Worm (Caenorhabditis elegans): Measurements from ENCODE around the gene col-147.

col-147 gene

ce11 chrV:9630542-9630941, 2.6 kb downstream of the col-147 start:
- TF ChIP-seq hlh-30 (tag; optimal IDR thresholded peaks at IDR 0.05; ENCODE audit: insufficient read depth) (no peak), ceh-31 (tag; optimal IDR thresholded peaks at IDR 0.05) (no peak), ceh-24 (tag; optimal IDR thresholded peaks at IDR 0.05) (no peak), ceh-6 (GFP tag; optimal IDR thresholded peaks at IDR 0.05) (no peak), nhr-232 (tag; optimal IDR thresholded peaks at IDR 0.05) (no peak), ceh-45 (GFP tag; IDR thresholded peaks at IDR 0.05) (no peak), sox-2 (GFP tag; IDR thresholded peaks at IDR 0.05) (no peak), elt-4 (tag; optimal IDR thresholded peaks at IDR 0.05) (no peak), fax-1 (tag; optimal IDR thresholded peaks at IDR 0.05) (no peak), che-1 (tag; optimal IDR thresholded peaks at IDR 0.05) (no peak), C38D4.7 (GFP tag; optimal IDR thresholded peaks at IDR 0.05) (no peak)

- no peak for TF ChIP-seq npax-4 (tag; optimal IDR thresholded peaks at IDR 0.05)
- no peak for TF ChIP-seq ceh-22 (tag; optimal IDR thresholded peaks at IDR 0.05)
- TF ChIP-seq ceh-14 (tag; optimal IDR thresholded peaks at IDR 0.05) = no peak
- no peak for TF ChIP-seq pros-1 (tag; optimal IDR thresholded peaks at IDR 0.05)
- TF ChIP-seq fkh-10 (GFP tag; optimal IDR thresholded peaks at IDR 0.05) = no peak
- TF ChIP-seq ttx-3 (tag; optimal IDR thresholded peaks at IDR 0.05) = no peak
These were observed 3.5 kb downstream of the col-147 start, which contains the start of gene col-146 for ce11 chrV:9629643-9630042. TSS of gene col-146 (plus strand) at chrV:9629943.

- no peak for TF ChIP-seq sox-4 (tag; optimal IDR thresholded peaks at IDR 0.05)
- no peak for TF ChIP-seq ceh-24 (tag; optimal IDR thresholded peaks at IDR 0.05)
- no peak for TF ChIP-seq ceh-48 (tag; optimal IDR thresholded peaks at IDR 0.05)
- no peak for TF ChIP-seq ceh-31 (tag; optimal IDR thresholded peaks at IDR 0.05)
- no peak for TF ChIP-seq elt-2 (tag; optimal IDR thresholded peaks at IDR 0.05)
- no peak for TF ChIP-seq pag-3 (tag; optimal IDR thresholded peaks at IDR 0.05; ENCODE audit: borderline replicate concordance)
- TF ChIP-seq ceh-45 (GFP tag; IDR thresholded peaks at IDR 0.05) = no peak
- no peak for TF ChIP-seq hlh-30 (tag; optimal IDR thresholded peaks at IDR 0.05; ENCODE audit: insufficient read depth)
- TF ChIP-seq ref-2 (tag; optimal IDR thresholded peaks at IDR 0.05) = no peak
- TF ChIP-seq madf-2 (tag; optimal IDR thresholded peaks at IDR 0.05) = no peak
- no peak for TF ChIP-seq ceh-2 (tag; optimal IDR thresholded peaks at IDR 0.05)
- no peak for TF ChIP-seq pax-1 (tag; optimal IDR thresholded peaks at IDR 0.05)
These were observed 4.0 kb downstream of the col-147 start, which contains the start of gene idpc-3 for ce11 chrV:9629114-9629513. TSS of gene idpc-3 (minus strand) at chrV:9629214.

- TF ChIP-seq F13H6.1 (tag; optimal IDR thresholded peaks at IDR 0.05) (no peak), hlh-6 (tag; optimal IDR thresholded peaks at IDR 0.05) (peak; percentile 46)
These were observed 4.5 kb downstream of the col-147 start for ce11 chrV:9628603-9629002.

- no peak for TF ChIP-seq pros-1 (tag; optimal IDR thresholded peaks at IDR 0.05)
- no peak for TF ChIP-seq elt-2 (tag; optimal IDR thresholded peaks at IDR 0.05)
- no peak for TF ChIP-seq ceh-6 (GFP tag; optimal IDR thresholded peaks at IDR 0.05)
- peak; percentile 45 for TF ChIP-seq mec-3 (tag; optimal IDR thresholded peaks at IDR 0.05; ENCODE audit: borderline replicate concordance)
- no peak for TF ChIP-seq ceh-24 (tag; optimal IDR thresholded peaks at IDR 0.05)
- no peak for TF ChIP-seq unc-86 (tag; optimal IDR thresholded peaks at IDR 0.05)
- TF ChIP-seq elt-4 (tag; optimal IDR thresholded peaks at IDR 0.05) = peak; percentile 93
- no peak for TF ChIP-seq tbx-7 (tag; optimal IDR thresholded peaks at IDR 0.05)
- TF ChIP-seq nhr-232 (tag; optimal IDR thresholded peaks at IDR 0.05) = no peak
- no peak for TF ChIP-seq ceh-18 (tag; optimal IDR thresholded peaks at IDR 0.05)
- no peak for TF ChIP-seq ets-4 (tag; optimal IDR thresholded peaks at IDR 0.05)
- peak; percentile 30 for TF ChIP-seq hlh-6 (tag; optimal IDR thresholded peaks at IDR 0.05)
- no peak for TF ChIP-seq sdc-2 (tag; optimal IDR thresholded peaks at IDR 0.05)
- no peak for TF ChIP-seq ceh-9 (tag; optimal IDR thresholded peaks at IDR 0.05)
- TF ChIP-seq pag-3 (tag; optimal IDR thresholded peaks at IDR 0.05; ENCODE audit: borderline replicate concordance) = peak; percentile 38
- peak; percentile 4 for TF ChIP-seq fkh-6 (tag; optimal IDR thresholded peaks at IDR 0.05)
- TF ChIP-seq ceh-14 (tag; optimal IDR thresholded peaks at IDR 0.05) = no peak
- TF ChIP-seq ceh-31 (tag; optimal IDR thresholded peaks at IDR 0.05) = no peak
- TF ChIP-seq K02D7.2 (tag; optimal IDR thresholded peaks at IDR 0.05) = no peak
- TF ChIP-seq ceh-2 (tag; optimal IDR thresholded peaks at IDR 0.05) = peak; percentile 13
- TF ChIP-seq C38D4.7 (GFP tag; optimal IDR thresholded peaks at IDR 0.05) = no peak
These were observed 7.3 kb downstream of the col-147 start, which contains the start of gene T06E4.7 for ce11 chrV:9625604-9626446. TSS of gene T06E4.7 (plus strand) at chrV:9626396.

Measured in whole organism, late embryonic.